Worm (Caenorhabditis elegans) whole organism, young adult: ENCODE data around the gene hrpl-1.
A peak's percentile ranks its signal among the peaks of the same experiment; 100 is the strongest.

Experiments
- B0035.1 ChIP-seq: sonication (generic microtip); optimal IDR thresholded peaks from 2 replicates; lab custom pipeline; 2016; ENCODE audit warnings: missing genetic modification characterization, mild to moderate bottlenecking, missing compliant biosample characterization, missing genotype, missing genetic modification reagents
- B0261.1 ChIP-seq: sonication (generic microtip); optimal IDR thresholded peaks from 2 replicates; lab custom pipeline; 2016; ENCODE audit warnings: mild to moderate bottlenecking, missing genetic modification characterization, moderate library complexity, missing compliant biosample characterization
- B0336.3 ChIP-seq: fragments of 200-800 bp; sonication (Bioruptor generic); IDR thresholded peaks from 2 replicates; pipeline ENCODE4 v1.3.6; 2022; ENCODE audit warnings: missing genetic modification characterization, missing compliant biosample characterization
- C17E4.6 ChIP-seq: fragments of 200-800 bp; sonication (Bioruptor generic); IDR thresholded peaks from 2 replicates; pipeline ENCODE4 v1.3.6; 2022; ENCODE audit warnings: missing genetic modification reagents, missing genetic modification characterization, missing compliant biosample characterization
- F23B12.7 ChIP-seq: sonication (generic microtip); optimal IDR thresholded peaks from 2 replicates; lab custom pipeline; 2017; ENCODE audit warnings: missing genetic modification characterization, mild to moderate bottlenecking, missing compliant biosample characterization, antibody characterized with exemption, moderate library complexity; ENCODE audit not compliant: insufficient read depth
- F37B4.10 ChIP-seq: fragments of 200-800 bp; sonication (Bioruptor generic); IDR thresholded peaks from 2 replicates; pipeline ENCODE4 v1.3.6; 2022; ENCODE audit warnings: missing genetic modification characterization, missing compliant biosample characterization
- Y53G8AR.9 ChIP-seq: fragments of 200-800 bp; sonication (Bioruptor generic); conservative IDR thresholded peaks from 2 replicates; pipeline ENCODE4 v1.3.6; 2022; ENCODE audit warnings: missing genetic modification reagents, missing genetic modification characterization, missing compliant biosample characterization
- Y79H2A.3 ChIP-seq: fragments of 200-800 bp; sonication (Bioruptor generic); conservative IDR thresholded peaks from 2 replicates; pipeline ENCODE4 v1.3.6; 2022; ENCODE audit warnings: missing genetic modification reagents, missing genetic modification characterization, missing compliant biosample characterization
- aptf-3 ChIP-seq: fragments of 200-800 bp; sonication (Bioruptor generic); IDR thresholded peaks from 2 replicates; pipeline ENCODE4 v1.3.6; 2022; ENCODE audit warnings: missing genetic modification characterization, missing compliant biosample characterization
- attf-5 ChIP-seq: fragments of 200-800 bp; sonication (Bioruptor generic); optimal IDR thresholded peaks from 2 replicates; lab custom pipeline; 2018; ENCODE audit warnings: mild to moderate bottlenecking, missing genetic modification characterization, missing compliant biosample characterization
- bed-1 ChIP-seq: fragments of 200-800 bp; sonication (Bioruptor generic); IDR thresholded peaks from 2 replicates; pipeline ENCODE4 v1.3.6; 2022; ENCODE audit warnings: missing genetic modification reagents, missing genetic modification characterization, missing compliant biosample characterization
- cebp-1 ChIP-seq, 2 experiments: fragments of 200-800 bp in 1 of 2; sonication (Bioruptor generic) in 1 of 2; sonication (generic microtip) in 1 of 2; IDR thresholded peaks in 1 of 2; optimal IDR thresholded peaks in 1 of 2; 2 replicates each; pipeline versions ENCODE4 v1.3.6 to Lab custom; 2017 to 2022; ENCODE audit warnings: missing compliant biosample characterization in 2 of 2, missing genetic modification characterization in 2 of 2, mild to moderate bottlenecking in 1 of 2, missing genetic modification reagents in 1 of 2, moderate library complexity in 1 of 2
- ceh-91 ChIP-seq: fragments of 200-800 bp; sonication (Bioruptor generic); IDR thresholded peaks from 2 replicates; pipeline ENCODE4 v1.3.6; 2022; ENCODE audit warnings: missing genetic modification reagents, missing genetic modification characterization, missing compliant biosample characterization
- egl-18 ChIP-seq: fragments of 200-800 bp; sonication (Bioruptor generic); IDR thresholded peaks from 2 replicates; pipeline ENCODE4 v1.3.6; 2022; ENCODE audit warnings: missing genetic modification reagents, missing genetic modification characterization, missing compliant biosample characterization
- egrh-3 ChIP-seq: fragments of 200-800 bp; sonication (Bioruptor generic); IDR thresholded peaks from 2 replicates; pipeline ENCODE4 v1.3.6; 2022; ENCODE audit warnings: missing genetic modification reagents, missing genetic modification characterization, missing compliant biosample characterization
- ekl-4 ChIP-seq: fragments of 200-800 bp; sonication (Bioruptor generic); IDR thresholded peaks from 2 replicates; pipeline ENCODE4 v1.3.6; 2022; ENCODE audit warnings: missing genetic modification reagents, missing genetic modification characterization, missing compliant biosample characterization
- ets-4 ChIP-seq: fragments of 200-800 bp; sonication (Bioruptor generic); optimal IDR thresholded peaks from 2 replicates; lab custom pipeline; 2018; ENCODE audit warnings: mild to moderate bottlenecking, missing genetic modification characterization, missing compliant biosample characterization
- hmg-1.2 ChIP-seq: fragments of 200-800 bp; sonication (Bioruptor generic); IDR thresholded peaks from 2 replicates; pipeline ENCODE4 v1.3.6; 2022; ENCODE audit warnings: missing genetic modification reagents, missing genetic modification characterization, missing compliant biosample characterization
- hrde-1 ChIP-seq: sonication (generic microtip); optimal IDR thresholded peaks from 2 replicates; lab custom pipeline; 2016; ENCODE audit warnings: missing genetic modification characterization, mild to moderate bottlenecking, missing compliant biosample characterization, moderate library complexity, missing genotype, missing genetic modification reagents, borderline replicate concordance
- hsf-1 ChIP-seq: fragments of 200-800 bp; sonication (Bioruptor generic); IDR thresholded peaks from 2 replicates; pipeline ENCODE4 v1.3.6; 2022; ENCODE audit warnings: missing genetic modification reagents, missing genetic modification characterization, missing compliant biosample characterization
- lag-1 ChIP-seq: fragments of 200-800 bp; sonication (Bioruptor generic); IDR thresholded peaks from 2 replicates; pipeline ENCODE4 v1.3.6; 2022; ENCODE audit warnings: missing genetic modification reagents, missing genetic modification characterization, missing compliant biosample characterization
- let-526 ChIP-seq: fragments of 200-800 bp; sonication (Bioruptor generic); IDR thresholded peaks from 2 replicates; pipeline ENCODE4 v1.3.6; 2022; ENCODE audit warnings: missing genetic modification reagents, missing genetic modification characterization, missing compliant biosample characterization
- let-607 ChIP-seq, 2 experiments: fragments of 200-800 bp in 1 of 2; sonication (Bioruptor generic) in 1 of 2; sonication (generic microtip) in 1 of 2; optimal IDR thresholded peaks; 2 replicates each; lab custom pipeline; 2016 to 2018; ENCODE audit warnings: mild to moderate bottlenecking in 2 of 2, missing compliant biosample characterization in 2 of 2, missing genetic modification characterization in 2 of 2, moderate library complexity in 2 of 2, missing genotype in 1 of 2
- lin-35 ChIP-seq, 3 experiments: fragments of 150-350 bp in 2 of 3; sonication (generic microtip) in 1 of 3; optimal IDR thresholded peaks; 2 replicates each; lab custom pipeline; 2014 to 2018; ENCODE audit warnings: missing biosample characterization in 3 of 3, missing genetic modification characterization in 3 of 3, missing genetic modification reagents in 3 of 3
- lin-54 ChIP-seq: fragments of 200-800 bp; sonication (Bioruptor generic); optimal IDR thresholded peaks from 2 replicates; lab custom pipeline; 2018; ENCODE audit warnings: mild to moderate bottlenecking, missing genetic modification characterization, missing compliant biosample characterization
- madf-10 ChIP-seq: sonication (generic microtip); optimal IDR thresholded peaks from 2 replicates; lab custom pipeline; 2016; ENCODE audit warnings: mild to moderate bottlenecking, missing genetic modification characterization, missing compliant biosample characterization
- mcd-1 ChIP-seq: fragments of 200-800 bp; sonication (Bioruptor generic); IDR thresholded peaks from 2 replicates; pipeline ENCODE4 v1.3.6; 2022; ENCODE audit warnings: missing genetic modification reagents, missing genetic modification characterization, missing compliant biosample characterization
- nfya-1 ChIP-seq: sonication (generic microtip); optimal IDR thresholded peaks from 2 replicates; lab custom pipeline; 2017; ENCODE audit warnings: antibody characterized with exemption, missing compliant biosample characterization, missing genetic modification characterization, borderline replicate concordance; ENCODE audit not compliant: insufficient read depth
- nfya-2 ChIP-seq: fragments of 200-800 bp; sonication (Bioruptor generic); IDR thresholded peaks from 2 replicates; pipeline ENCODE4 v1.3.6; 2022; ENCODE audit warnings: missing genetic modification reagents, missing genetic modification characterization, missing compliant biosample characterization
- nfyb-1 ChIP-seq: fragments of 200-800 bp; sonication (Bioruptor generic); IDR thresholded peaks from 2 replicates; pipeline ENCODE4 v1.3.6; 2022; ENCODE audit warnings: missing genetic modification reagents, missing genetic modification characterization, missing compliant biosample characterization
- nhr-120 ChIP-seq: fragments of 200-800 bp; sonication (Bioruptor generic); IDR thresholded peaks from 2 replicates; pipeline ENCODE4 v1.3.6; 2022; ENCODE audit warnings: missing genetic modification characterization, missing compliant biosample characterization
- pha-4 ChIP-seq: fragments of 150-350 bp; sonication (generic microtip); optimal IDR thresholded peaks from 2 replicates; lab custom pipeline; 2014; ENCODE audit warnings: missing biosample characterization, missing genetic modification reagents, missing genetic modification characterization
- rcor-1 ChIP-seq: fragments of 200-800 bp; sonication (Bioruptor generic); IDR thresholded peaks from 2 replicates; pipeline ENCODE4 v1.3.6; 2022; ENCODE audit warnings: missing genetic modification reagents, missing genetic modification characterization, missing compliant biosample characterization
- repo-1 ChIP-seq: sonication (generic microtip); optimal IDR thresholded peaks from 2 replicates; lab custom pipeline; 2017; ENCODE audit warnings: mild to moderate bottlenecking, missing genetic modification characterization, missing compliant biosample characterization
- rpc-1 ChIP-seq, 2 experiments: fragments of 150-350 bp in 1 of 2; sonication (generic microtip) in 1 of 2; optimal IDR thresholded peaks; 2 replicates each; lab custom pipeline; 2014 to 2018; ENCODE audit warnings: missing biosample characterization in 1 of 2, missing genetic modification characterization in 1 of 2, missing genetic modification reagents in 1 of 2, missing genotype in 1 of 2
- sdz-38 ChIP-seq: sonication (generic microtip); optimal IDR thresholded peaks from 2 replicates; lab custom pipeline; 2016; ENCODE audit warnings: missing genotype, missing genetic modification characterization, missing compliant biosample characterization
- snpc-4 ChIP-seq, 5 experiments: fragments of 150-350 bp in 1 of 5; sonication (generic microtip) in 4 of 5; optimal IDR thresholded peaks; 2 replicates each; lab custom pipeline; 2014 to 2018; ENCODE audit warnings: missing genetic modification characterization in 5 of 5, missing biosample characterization in 3 of 5, antibody characterized with exemption in 2 of 5, mild to moderate bottlenecking in 2 of 5, missing compliant biosample characterization in 2 of 5, missing genotype in 2 of 5, moderate library complexity in 2 of 5, missing genetic modification reagents in 1 of 5
- unc-130 ChIP-seq: sonication (generic microtip); optimal IDR thresholded peaks from 2 replicates; lab custom pipeline; 2016; ENCODE audit warnings: missing genetic modification reagents, missing genetic modification characterization, missing compliant biosample characterization
- ztf-26 ChIP-seq: sonication (generic microtip); optimal IDR thresholded peaks from 2 replicates; lab custom pipeline; 2017; ENCODE audit warnings: missing genetic modification characterization, missing compliant biosample characterization
- ztf-3 ChIP-seq: fragments of 200-800 bp; sonication (Bioruptor generic); optimal IDR thresholded peaks from 2 replicates; lab custom pipeline; 2018; ENCODE audit warnings: mild to moderate bottlenecking, missing genetic modification characterization, missing compliant biosample characterization
- ztf-6 ChIP-seq: fragments of 200-800 bp; sonication (Bioruptor generic); IDR thresholded peaks from 2 replicates; pipeline ENCODE4 v1.3.6; 2022; ENCODE audit warnings: missing genetic modification reagents, missing genetic modification characterization, missing compliant biosample characterization

hrpl-1 gene

ce11 chrII:6913309-6913708, 14.8 kb downstream of the hrpl-1 start, which contains the start of gene cyn-10 (continued):
- no peak for TF ChIP-seq repo-1 (tag; lab: Kevin White, UChicago)
- TF ChIP-seq B0035.1 (tag; lab: Kevin White, UChicago), result no peak
- no peak for TF ChIP-seq rpc-1 (optimal IDR thresholded peaks at IDR 0.05; lab: Kevin White, UChicago)
- TF ChIP-seq rpc-1 (tag; optimal IDR thresholded peaks at IDR 0.05; lab: Kevin White, UChicago), result no peak
- TF ChIP-seq mcd-1, result peak; percentile 84
- no peak for TF ChIP-seq sdz-38 (tag; lab: Kevin White, UChicago)
- TF ChIP-seq hsf-1 (GFP tag; lab: Robert Waterston, UW), result peak; percentile 54
- TF ChIP-seq lag-1 (GFP tag; lab: Robert Waterston, UW), result 0 out of 2 replicates have a peak, but pooled peaks have one; percentile 51
- TF ChIP-seq nfyb-1, result peak; percentile 65; the same call in 1 of the 2 replicates
- TF ChIP-seq bed-1 (GFP tag; lab: Robert Waterston, UW), result 0 out of 2 replicates have a peak, but pooled peaks have one; percentile 36

DNA sequence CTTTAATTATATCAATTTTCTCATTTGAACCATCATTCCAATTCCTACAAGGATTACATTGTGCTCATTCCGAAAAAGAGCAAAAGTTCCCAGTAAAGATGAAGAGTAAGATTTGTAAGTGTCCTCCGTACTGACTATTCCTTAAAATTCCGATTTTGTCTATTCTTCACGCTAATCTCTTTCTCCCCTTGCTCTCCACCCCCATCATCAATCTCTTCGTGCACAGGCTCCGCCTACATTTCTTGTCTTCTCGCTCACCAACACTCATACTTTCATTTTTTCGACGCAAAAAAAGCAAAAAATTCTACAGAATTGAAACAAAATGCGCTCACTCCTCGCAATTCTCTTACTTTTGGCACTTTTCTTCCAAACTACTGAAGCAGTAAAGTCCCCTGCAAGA, 17.3 kb downstream of the hrpl-1 start, which contains the start of gene B0252.8:
Gene B0252.8, plus strand, starts transcription at position 292 of the 400 bp plus-strand sequence.
- no peak for TF ChIP-seq ekl-4 (GFP tag; lab: Robert Waterston, UW)
- no peak for TF ChIP-seq nfya-2
- TF ChIP-seq F23B12.7 (tag; lab: Kevin White, UChicago), result no peak
- TF ChIP-seq ztf-3 (GFP tag; lab: Kevin White, UChicago), result no peak
- no peak for TF ChIP-seq F37B4.10
- no peak for TF ChIP-seq egrh-3 (GFP tag; lab: Robert Waterston, UW)
- TF ChIP-seq nfya-1 (tag; lab: Kevin White, UChicago), result no peak
- no peak for TF ChIP-seq nhr-120 (GFP tag; lab: Robert Waterston, UW)
- no peak for TF ChIP-seq nfyb-1
- TF ChIP-seq lin-54, result no peak
- no peak for TF ChIP-seq unc-130
- TF ChIP-seq B0261.1 (tag; lab: Kevin White, UChicago), result no peak
- TF ChIP-seq Y79H2A.3 (GFP tag; lab: Robert Waterston, UW), result no peak
- TF ChIP-seq ceh-91 (GFP tag; lab: Robert Waterston, UW), result no peak
- TF ChIP-seq ztf-6 (GFP tag; lab: Robert Waterston, UW), result no peak
- TF ChIP-seq hmg-1.2, result no peak
- no peak for TF ChIP-seq cebp-1 (GFP tag; IDR thresholded peaks at IDR 0.05; lab: Robert Waterston, UW)
- TF ChIP-seq cebp-1 (tag; optimal IDR thresholded peaks at IDR 0.05; lab: Kevin White, UChicago), result no peak

DNA sequence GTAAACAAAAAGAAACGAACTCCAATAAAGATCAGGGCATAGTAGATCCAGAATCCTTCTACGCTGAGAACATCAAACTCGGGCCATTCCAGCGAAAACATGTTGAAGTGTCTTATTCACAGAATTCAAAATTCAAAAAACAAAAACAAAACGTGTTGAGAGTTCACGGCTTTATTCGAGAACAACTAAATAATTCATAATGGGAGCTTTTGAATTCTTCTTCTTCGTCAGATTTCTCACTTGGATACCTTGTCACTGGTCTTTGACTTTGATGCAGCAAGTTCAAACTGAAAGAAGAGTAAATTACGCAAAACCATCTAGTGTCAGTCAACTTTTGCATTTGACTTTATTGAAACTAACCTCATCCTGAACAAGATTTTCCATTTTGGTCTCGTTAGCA, 19.2 kb downstream of the hrpl-1 start, which contains the start of gene B0252.11:
Gene B0252.11, minus strand, starts transcription at position 101 of the 400 bp plus-strand sequence.
- no peak for TF ChIP-seq B0336.3
- TF ChIP-seq ztf-6 (GFP tag; lab: Robert Waterston, UW), result no peak

DNA sequence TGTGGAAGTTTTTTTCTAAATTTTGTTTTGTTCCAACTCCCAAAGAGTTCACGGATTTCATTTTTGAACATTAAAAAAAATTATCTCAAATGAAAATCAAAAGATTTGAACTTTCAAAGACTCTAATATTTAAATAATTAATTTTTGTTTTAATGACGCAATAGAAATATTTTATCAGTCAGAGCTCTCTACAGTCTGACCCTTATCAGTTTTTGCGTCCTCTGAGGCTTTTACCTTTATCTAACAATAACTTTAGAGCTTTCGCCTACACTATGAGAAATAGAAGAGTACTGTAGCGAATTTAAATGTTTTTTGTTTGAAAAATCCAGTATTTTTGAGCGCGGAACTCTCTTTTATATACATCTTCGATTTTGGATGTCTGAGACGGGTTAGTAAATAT, 20.3 kb downstream of the hrpl-1 start, which contains the start of gene B0252.5:
Gene B0252.5, minus strand, starts transcription at position 17 of the 400 bp plus-strand sequence.
- TF ChIP-seq ets-4 (GFP tag; lab: Kevin White, UChicago), result no peak
- no peak for TF ChIP-seq Y53G8AR.9 (GFP tag; lab: Robert Waterston, UW)
- no peak for TF ChIP-seq ztf-26 (tag; lab: Kevin White, UChicago)
- TF ChIP-seq madf-10, result no peak
- TF ChIP-seq lin-54, result no peak
- no peak for TF ChIP-seq rcor-1 (GFP tag; lab: Robert Waterston, UW)
- TF ChIP-seq let-526 (GFP tag; lab: Robert Waterston, UW), result no peak
- no peak for TF ChIP-seq pha-4 (tag; lab: Kevin White, UChicago)
- TF ChIP-seq snpc-4 (GFP tag; optimal IDR thresholded peaks at IDR 0.05; lab: Kevin White, UChicago), result no peak
- TF ChIP-seq snpc-4 (tag; optimal IDR thresholded peaks at IDR 0.05; lab: Kevin White, UChicago), result no peak
- TF ChIP-seq hrde-1 (tag; lab: Kevin White, UChicago), result no peak
- no peak for TF ChIP-seq aptf-3 (GFP tag; lab: Robert Waterston, UW)
- TF ChIP-seq C17E4.6 (GFP tag; lab: Robert Waterston, UW), result no peak
- TF ChIP-seq lin-35 (GFP tag; optimal IDR thresholded peaks at IDR 0.05; lab: Kevin White, UChicago), result no peak
- TF ChIP-seq attf-5 (GFP tag; lab: Kevin White, UChicago), result no peak
- no peak for TF ChIP-seq let-607 (tag; optimal IDR thresholded peaks at IDR 0.05; lab: Kevin White, UChicago)
- no peak for TF ChIP-seq egl-18 (GFP tag; lab: Robert Waterston, UW)
- TF ChIP-seq nhr-120 (GFP tag; lab: Robert Waterston, UW), result no peak
